Fruit fly (Drosophila melanogaster) whole organism, embryonic: ENCODE data around the gene CG11791.

Experiments used
- Ada2b ChIP-seq: fragments of 200-800 bp; sonication (Bioruptor generic); IDR thresholded peaks from 2 replicates; pipeline ENCODE4 v1.3.6; 2022; ENCODE audit warnings: missing biosample characterization, missing genetic modification characterization
- Atf-2 ChIP-seq: fragments of 200-800 bp; sonication (Bioruptor generic); optimal IDR thresholded peaks from 2 replicates; lab custom pipeline; 2016; ENCODE audit warnings: missing biosample characterization, missing genetic modification characterization
- BEAF-32 ChIP-seq: fragments of 200-800 bp; sonication (Bioruptor generic); optimal IDR thresholded peaks from 3 replicates; lab custom pipeline; 2017; ENCODE audit warnings: missing biosample characterization, missing genetic modification characterization, mild to moderate bottlenecking, moderate library complexity, missing genetic modification reagents
- CG11560 ChIP-seq: fragments of 200-800 bp; sonication (Bioruptor generic); IDR thresholded peaks from 3 replicates; pipeline ENCODE4 v1.3.6; 2022; ENCODE audit warnings: missing biosample characterization, missing genetic modification characterization
- CG11695 ChIP-seq: fragments of 200-800 bp; sonication (Bioruptor generic); IDR thresholded peaks from 3 replicates; pipeline ENCODE4 v1.3.6; 2022; ENCODE audit warnings: missing biosample characterization, missing genetic modification characterization
- CG12769 ChIP-seq: fragments of 200-800 bp; sonication (Bioruptor generic); optimal IDR thresholded peaks from 2 replicates; lab custom pipeline; 2019; ENCODE audit warnings: missing biosample characterization, mild to moderate bottlenecking, missing genetic modification characterization, moderate library complexity
- CG13287 ChIP-seq: fragments of 200-800 bp; sonication (Bioruptor generic); IDR thresholded peaks from 2 replicates; pipeline ENCODE4 v1.3.6; 2022; ENCODE audit warnings: missing biosample characterization, missing genetic modification characterization; ENCODE audit not compliant: partially characterized antibody
- CG13624 ChIP-seq: fragments of 200-800 bp; sonication (Bioruptor generic); optimal IDR thresholded peaks from 2 replicates; lab custom pipeline; 2016; ENCODE audit warnings: missing biosample characterization, missing genetic modification characterization
- CG13894 ChIP-seq: fragments of 200-800 bp; sonication (Bioruptor generic); optimal IDR thresholded peaks from 3 replicates; lab custom pipeline; 2018; ENCODE audit warnings: missing biosample characterization, mild to moderate bottlenecking, missing genetic modification characterization, moderate library complexity
- CG14965 ChIP-seq: fragments of 200-800 bp; sonication (Bioruptor generic); optimal IDR thresholded peaks from 2 replicates; lab custom pipeline; 2016; ENCODE audit warnings: missing biosample characterization, missing genetic modification characterization, borderline replicate concordance
- CG17186 ChIP-seq: fragments of 200-800 bp; sonication (Bioruptor generic); optimal IDR thresholded peaks from 3 replicates; lab custom pipeline; 2017; ENCODE audit warnings: missing biosample characterization, missing genetic modification reagents, missing genetic modification characterization
- CG18599 ChIP-seq: fragments of 200-800 bp; sonication (Bioruptor generic); optimal IDR thresholded peaks from 3 replicates; lab custom pipeline; 2017; ENCODE audit warnings: missing biosample characterization, missing genetic modification characterization, mild to moderate bottlenecking, moderate library complexity, missing genetic modification reagents
- CG3163 ChIP-seq: fragments of 200-800 bp; sonication (Bioruptor generic); optimal IDR thresholded peaks from 3 replicates; lab custom pipeline; 2016; ENCODE audit warnings: missing biosample characterization, missing genetic modification characterization
- CG32532 ChIP-seq: fragments of 200-800 bp; sonication (Bioruptor generic); IDR thresholded peaks from 2 replicates; pipeline ENCODE4 v1.3.6; 2022; ENCODE audit warnings: missing biosample characterization, missing genetic modification characterization
- CG4404 ChIP-seq: fragments of 200-800 bp; sonication (Bioruptor generic); IDR thresholded peaks from 2 replicates; pipeline ENCODE4 v1.3.6; 2022; ENCODE audit warnings: missing biosample characterization, missing genetic modification characterization
- CG4820 ChIP-seq: fragments of 200-800 bp; sonication (Bioruptor generic); optimal IDR thresholded peaks from 3 replicates; lab custom pipeline; 2016; ENCODE audit warnings: missing biosample characterization, missing genetic modification characterization
- CG6791 ChIP-seq: fragments of 200-800 bp; sonication (Bioruptor generic); IDR thresholded peaks from 3 replicates; pipeline ENCODE4 v1.3.6; 2022; ENCODE audit warnings: missing biosample characterization, missing genetic modification characterization; ENCODE audit not compliant: partially characterized antibody
- CG6813 ChIP-seq: fragments of 200-800 bp; sonication (Bioruptor generic); optimal IDR thresholded peaks from 2 replicates; lab custom pipeline; 2017; ENCODE audit warnings: missing biosample characterization, missing genetic modification characterization, mild to moderate bottlenecking, moderate library complexity, missing genetic modification reagents
- CG7987 ChIP-seq: fragments of 200-800 bp; sonication (Bioruptor generic); optimal IDR thresholded peaks from 2 replicates; lab custom pipeline; 2018; ENCODE audit warnings: missing biosample characterization, mild to moderate bottlenecking, missing genetic modification characterization, moderate library complexity
- CG8281 ChIP-seq: fragments of 200-800 bp; sonication (Bioruptor generic); optimal IDR thresholded peaks from 2 replicates; lab custom pipeline; 2018; ENCODE audit warnings: missing biosample characterization, mild to moderate bottlenecking, missing genetic modification characterization, moderate library complexity
- CG8290 ChIP-seq, 3 experiments: fragments of 200-800 bp; sonication (Bioruptor generic); optimal IDR thresholded peaks; 2 replicates each; lab custom pipeline; 2016 to 2019; ENCODE audit warnings: missing biosample characterization in 3 of 3, missing genetic modification characterization in 3 of 3, mild to moderate bottlenecking in 2 of 3, moderate library complexity in 1 of 3
- CG9727 ChIP-seq: fragments of 200-800 bp; sonication (Bioruptor generic); optimal IDR thresholded peaks from 3 replicates; lab custom pipeline; 2017; ENCODE audit warnings: missing biosample characterization, mild to moderate bottlenecking, missing genetic modification characterization
- Doc3 ChIP-seq: fragments of 200-800 bp; sonication (Bioruptor generic); IDR thresholded peaks from 3 replicates; pipeline ENCODE4 v1.3.6; 2022; ENCODE audit warnings: missing biosample characterization, missing genetic modification characterization; ENCODE audit not compliant: partially characterized antibody
- E2f2 ChIP-seq: fragments of 200-800 bp; sonication (Bioruptor generic); IDR thresholded peaks from 2 replicates; pipeline ENCODE4 v1.3.6; 2022; ENCODE audit warnings: missing biosample characterization, missing genetic modification characterization
- Mad ChIP-seq: fragments of 200-800 bp; sonication (Bioruptor generic); optimal IDR thresholded peaks from 2 replicates; lab custom pipeline; 2016; ENCODE audit warnings: missing biosample characterization, missing genetic modification characterization
- Meics ChIP-seq: fragments of 200-800 bp; sonication (Bioruptor generic); optimal IDR thresholded peaks from 2 replicates; lab custom pipeline; 2017; ENCODE audit warnings: missing biosample characterization, mild to moderate bottlenecking, missing genetic modification characterization
- Mrtf ChIP-seq: fragments of 200-800 bp; sonication (Bioruptor generic); IDR thresholded peaks from 3 replicates; pipeline ENCODE4 v1.3.6; 2022; ENCODE audit warnings: missing biosample characterization, missing genetic modification characterization
- NC2α ChIP-seq: fragments of 200-800 bp; sonication (Bioruptor generic); optimal IDR thresholded peaks from 2 replicates; lab custom pipeline; 2016; ENCODE audit warnings: missing biosample characterization, missing genetic modification characterization
- Nf-YC ChIP-seq: fragments of 200-800 bp; optimal IDR thresholded peaks from 3 replicates; lab custom pipeline; 2019; ENCODE audit warnings: missing biosample characterization, mild to moderate bottlenecking, missing genetic modification characterization, moderate library complexity
- Oli ChIP-seq: fragments of 200-800 bp; sonication (Bioruptor generic); optimal IDR thresholded peaks from 2 replicates; lab custom pipeline; 2018; ENCODE audit warnings: missing biosample characterization, mild to moderate bottlenecking, missing genetic modification characterization, moderate library complexity
- Rfx ChIP-seq: fragments of 200-800 bp; sonication (Bioruptor generic); IDR thresholded peaks from 2 replicates; pipeline ENCODE4 v1.3.6; 2022; ENCODE audit warnings: missing biosample characterization, missing genetic modification characterization
- Ssrp ChIP-seq: fragments of 200-800 bp; sonication (Bioruptor generic); optimal IDR thresholded peaks from 2 replicates; lab custom pipeline; 2018; ENCODE audit warnings: missing biosample characterization, mild to moderate bottlenecking, missing genetic modification characterization, moderate library complexity
- Vsx1 ChIP-seq: fragments of 200-800 bp; sonication (Bioruptor generic); optimal IDR thresholded peaks from 2 replicates; lab custom pipeline; 2017; ENCODE audit warnings: missing biosample characterization, mild to moderate bottlenecking, missing genetic modification characterization, missing genetic modification reagents
- ab ChIP-seq: fragments of 200-800 bp; sonication (Bioruptor generic); optimal IDR thresholded peaks from 2 replicates; lab custom pipeline; 2016; ENCODE audit warnings: missing biosample characterization, missing genetic modification characterization
- ap ChIP-seq: fragments of 200-800 bp; sonication (Bioruptor generic); IDR thresholded peaks from 2 replicates; pipeline ENCODE4 v1.3.6; 2022; ENCODE audit warnings: missing biosample characterization, missing genetic modification characterization
- chinmo ChIP-seq: fragments of 200-800 bp; sonication (Bioruptor generic); IDR thresholded peaks from 4 replicates; pipeline ENCODE4 v1.3.6; 2022; ENCODE audit warnings: missing biosample characterization, missing genetic modification characterization; ENCODE audit not compliant: partially characterized antibody
- dati ChIP-seq: fragments of 200-800 bp; sonication (Bioruptor generic); IDR thresholded peaks from 2 replicates; pipeline ENCODE4 v1.3.6; 2022; ENCODE audit warnings: missing biosample characterization, missing genetic modification characterization
- eyg ChIP-seq: fragments of 200-800 bp; sonication (Bioruptor generic); optimal IDR thresholded peaks from 3 replicates; lab custom pipeline; 2016; ENCODE audit warnings: missing biosample characterization, missing genetic modification characterization
- gcm ChIP-seq: fragments of 200-800 bp; sonication (Bioruptor generic); optimal IDR thresholded peaks from 2 replicates; lab custom pipeline; 2019; ENCODE audit warnings: missing biosample characterization, mild to moderate bottlenecking, missing genetic modification characterization, moderate library complexity
- hb ChIP-seq: fragments of 200-800 bp; sonication (Bioruptor generic); IDR thresholded peaks from 3 replicates; pipeline ENCODE4 v1.3.6; 2022; ENCODE audit warnings: missing biosample characterization, missing genetic modification characterization; ENCODE audit not compliant: partially characterized antibody
- jigr1 ChIP-seq: fragments of 200-800 bp; sonication (Bioruptor generic); IDR thresholded peaks from 3 replicates; pipeline ENCODE4 v1.3.6; 2022; ENCODE audit warnings: missing biosample characterization, missing genetic modification characterization
- maf-S ChIP-seq: fragments of 200-800 bp; sonication (Bioruptor generic); optimal IDR thresholded peaks from 2 replicates; lab custom pipeline; 2016; ENCODE audit warnings: missing biosample characterization, missing genetic modification characterization
- nerfin-1 ChIP-seq: fragments of 200-800 bp; sonication (Bioruptor generic); optimal IDR thresholded peaks from 3 replicates; lab custom pipeline; 2019; ENCODE audit warnings: missing biosample characterization, mild to moderate bottlenecking, missing genetic modification characterization, moderate library complexity
- pho ChIP-seq: fragments of 200-800 bp; sonication (Bioruptor generic); optimal IDR thresholded peaks from 2 replicates; lab custom pipeline; 2016; ENCODE audit warnings: missing biosample characterization, missing genetic modification characterization
- rib ChIP-seq: fragments of 200-800 bp; sonication (Bioruptor generic); IDR thresholded peaks from 2 replicates; pipeline ENCODE4 v1.3.6; 2022; ENCODE audit warnings: missing biosample characterization, missing genetic modification characterization
- sima ChIP-seq: fragments of 200-800 bp; sonication (Bioruptor generic); optimal IDR thresholded peaks from 2 replicates; lab custom pipeline; 2016; ENCODE audit warnings: missing biosample characterization, missing genetic modification characterization
- stc ChIP-seq: fragments of 200-800 bp; sonication (Bioruptor generic); IDR thresholded peaks from 2 replicates; pipeline ENCODE4 v1.3.6; 2022; ENCODE audit warnings: missing biosample characterization, missing genetic modification characterization
- trh ChIP-seq: fragments of 200-800 bp; sonication (Bioruptor generic); optimal IDR thresholded peaks from 2 replicates; lab custom pipeline; 2016; ENCODE audit warnings: missing biosample characterization, missing genetic modification characterization
- ttk ChIP-seq: fragments of 200-800 bp; sonication (Bioruptor generic); IDR thresholded peaks from 2 replicates; pipeline ENCODE4 v2.1.2; 2022; ENCODE audit warnings: missing biosample characterization, missing genetic modification characterization
- unc-4 ChIP-seq: fragments of 200-800 bp; sonication (Bioruptor generic); IDR thresholded peaks from 2 replicates; pipeline ENCODE4 v1.3.6; 2022; ENCODE audit warnings: missing biosample characterization, missing genetic modification characterization; ENCODE audit not compliant: partially characterized antibody
- zf30C ChIP-seq: fragments of 200-800 bp; sonication (Bioruptor generic); optimal IDR thresholded peaks from 3 replicates; lab custom pipeline; 2018; ENCODE audit warnings: missing biosample characterization, mild to moderate bottlenecking, missing genetic modification characterization

Gene CG11791

dm6 chr3R:25080446-25080845, 31.0 kb downstream of the CG11791 start (continued):
- TF ChIP-seq ab (GFP tag; lab: Kevin White, UChicago) (no peak), Atf-2 (GFP tag; lab: Kevin White, UChicago) (no peak), Nf-YC (tag; lab: Kevin White, UChicago) (peak; percentile 100), CG11695 (GFP tag; lab: Robert Waterston, UW) (0 out of 3 replicates have a peak, but pooled peaks have one; percentile 11), Ssrp (tag; lab: Kevin White, UChicago) (no peak), eyg (GFP tag; lab: Kevin White, UChicago) (no peak), stc (GFP tag; lab: Robert Waterston, UW) (peak; percentile 37; the same call in 1 of the 2 replicates), unc-4 (GFP tag; lab: Robert Waterston, UW) (no peak), CG13287 (GFP tag; lab: Robert Waterston, UW) (no peak), CG11560 (tag; lab: Robert Waterston, UW) (no peak), CG13894 (no peak), CG18599 (GFP tag; lab: Kevin White, UChicago) (no peak), dati (GFP tag; lab: Robert Waterston, UW) (no peak), Ada2b (no peak), CG6813 (GFP tag; lab: Kevin White, UChicago) (no peak), jigr1 (GFP tag; lab: Robert Waterston, UW) (no peak), Mrtf (GFP tag; lab: Robert Waterston, UW) (no peak), CG17186 (no peak), gcm (no peak), CG4404 (GFP tag; lab: Robert Waterston, UW) (no peak), CG14965 (no peak), E2f2 (GFP tag; lab: Robert Waterston, UW) (no peak), Oli (no peak), nerfin-1 (no peak), trh (GFP tag; lab: Kevin White, UChicago) (no peak), CG7987 (no peak), pho (GFP tag; lab: Kevin White, UChicago) (no peak), CG4820 (GFP tag; lab: Kevin White, UChicago) (no peak), CG8281 (tag; lab: Kevin White, UChicago) (no peak), CG12769 (tag; lab: Kevin White, UChicago) (no peak), NC2α (GFP tag; lab: Kevin White, UChicago) (no peak), chinmo (GFP tag; lab: Robert Waterston, UW) (no peak), CG6791 (no peak; the same call in 2 of the 3 replicates), hb (no peak), Vsx1 (GFP tag; lab: Kevin White, UChicago) (no peak), maf-S (GFP tag; lab: Kevin White, UChicago) (no peak), sima (GFP tag; lab: Kevin White, UChicago) (no peak), CG3163 (GFP tag; lab: Kevin White, UChicago) (no peak), ttk (GFP tag; lab: Robert Waterston, UW) (no peak), Doc3 (GFP tag; lab: Robert Waterston, UW) (no peak), Rfx (GFP tag; lab: Robert Waterston, UW) (no peak), CG32532 (no peak), BEAF-32 (GFP tag; lab: Kevin White, UChicago) (no peak), CG13624 (GFP tag; lab: Kevin White, UChicago) (no peak), zf30C (peak; percentile 41), CG8290 (GFP tag; optimal IDR thresholded peaks at IDR 0.05; lab: Kevin White, UChicago) (no peak), CG8290 (tag; optimal IDR thresholded peaks at IDR 0.05; lab: Kevin White, UChicago) (no peak), Mad (GFP tag; lab: Kevin White, UChicago) (no peak), Meics (GFP tag; lab: Kevin White, UChicago) (no peak), CG9727 (GFP tag; lab: Kevin White, UChicago) (no peak), ap (no peak), rib (GFP tag; lab: Robert Waterston, UW) (no peak)
